Worm (Caenorhabditis elegans) whole organism, L2 larva: ENCODE measurements around the gene comt-3.

Source experiments
- C34F6.9 ChIP-seq: fragments of 150-350 bp; optimal IDR thresholded peaks from 2 replicates; lab custom pipeline; 2014; ENCODE audit warnings: missing biosample characterization, missing genetic modification characterization
- F13H6.1 ChIP-seq: sonication (generic microtip); optimal IDR thresholded peaks from 2 replicates; lab custom pipeline; 2016; ENCODE audit warnings: missing genetic modification characterization, missing compliant biosample characterization
- R02D3.7 ChIP-seq: fragments of 150-350 bp; optimal IDR thresholded peaks from 2 replicates; lab custom pipeline; 2014; ENCODE audit warnings: missing biosample characterization, missing genetic modification characterization
- Y55F3AM.14 ChIP-seq: fragments of 200-800 bp; sonication (Bioruptor generic); optimal IDR thresholded peaks from 2 replicates; lab custom pipeline; 2018; ENCODE audit warnings: mild to moderate bottlenecking, missing genetic modification characterization, missing compliant biosample characterization
- ZK546.5 ChIP-seq: sonication (generic microtip); optimal IDR thresholded peaks from 2 replicates; lab custom pipeline; 2017; ENCODE audit warnings: missing biosample characterization, missing genetic modification characterization
- alr-1 ChIP-seq: fragments of 150-350 bp; optimal IDR thresholded peaks from 2 replicates; lab custom pipeline; 2014; ENCODE audit warnings: missing biosample characterization, missing genetic modification characterization
- aly-2 ChIP-seq: fragments of 150-350 bp; optimal IDR thresholded peaks from 2 replicates; lab custom pipeline; 2014; ENCODE audit warnings: missing biosample characterization, missing genetic modification characterization
- ama-1 ChIP-seq: fragments of 150-350 bp; optimal IDR thresholded peaks from 2 replicates; lab custom pipeline; 2018; ENCODE audit warnings: inconsistent platforms
- blmp-1 ChIP-seq: sonication (generic microtip); optimal IDR thresholded peaks from 2 replicates; lab custom pipeline; 2017; ENCODE audit warnings: missing genetic modification characterization, mild to moderate bottlenecking, missing compliant biosample characterization, antibody characterized with exemption, moderate library complexity; ENCODE audit not compliant: insufficient read depth
- ceh-16 ChIP-seq: fragments of 150-350 bp; optimal IDR thresholded peaks from 2 replicates; lab custom pipeline; 2014; ENCODE audit warnings: missing biosample characterization, missing genetic modification characterization
- ceh-82 ChIP-seq: fragments of 150-350 bp; optimal IDR thresholded peaks from 2 replicates; lab custom pipeline; 2014; ENCODE audit warnings: missing biosample characterization, missing genetic modification characterization
- crh-2 ChIP-seq: sonication (generic microtip); optimal IDR thresholded peaks from 2 replicates; lab custom pipeline; 2017; ENCODE audit warnings: missing biosample characterization, missing genetic modification characterization
- dmd-4 ChIP-seq: sonication (generic microtip); optimal IDR thresholded peaks from 2 replicates; lab custom pipeline; 2017; ENCODE audit warnings: missing biosample characterization, missing genetic modification characterization
- egl-27 ChIP-seq: sonication (generic microtip); optimal IDR thresholded peaks from 3 replicates; lab custom pipeline; 2017; ENCODE audit warnings: missing biosample characterization, missing genetic modification reagents, missing genetic modification characterization
- elt-1 ChIP-seq: fragments of 150-350 bp; optimal IDR thresholded peaks from 2 replicates; lab custom pipeline; 2014; ENCODE audit warnings: missing biosample characterization, missing genetic modification characterization
- elt-3 ChIP-seq: sonication (generic microtip); optimal IDR thresholded peaks from 2 replicates; lab custom pipeline; 2017; ENCODE audit warnings: missing biosample characterization, missing genetic modification characterization
- fos-1 ChIP-seq: fragments of 150-350 bp; optimal IDR thresholded peaks from 2 replicates; lab custom pipeline; 2014; ENCODE audit warnings: missing biosample characterization, missing genetic modification characterization
- gmeb-1 ChIP-seq: fragments of 150-350 bp; optimal IDR thresholded peaks from 2 replicates; lab custom pipeline; 2014; ENCODE audit warnings: missing biosample characterization, missing genetic modification characterization
- lin-11 ChIP-seq: fragments of 150-350 bp; sonication (generic microtip); optimal IDR thresholded peaks from 2 replicates; lab custom pipeline; 2014; ENCODE audit warnings: missing biosample characterization, missing genetic modification characterization, inconsistent platforms, mixed read lengths
- lin-13 ChIP-seq: fragments of 150-350 bp; optimal IDR thresholded peaks from 2 replicates; lab custom pipeline; 2014; ENCODE audit warnings: missing biosample characterization, missing genetic modification reagents, missing genetic modification characterization
- lin-39 ChIP-seq: fragments of 150-350 bp; optimal IDR thresholded peaks from 2 replicates; lab custom pipeline; 2014; ENCODE audit warnings: missing biosample characterization, missing genetic modification reagents, missing genetic modification characterization
- lsy-2 ChIP-seq, 2 experiments: fragments of 150-350 bp in 1 of 2; sonication (generic microtip) in 1 of 2; optimal IDR thresholded peaks; 2 replicates each; lab custom pipeline; 2014 to 2017; ENCODE audit warnings: missing biosample characterization in 2 of 2, missing genetic modification characterization in 2 of 2
- mab-5 ChIP-seq: fragments of 150-350 bp; optimal IDR thresholded peaks from 2 replicates; lab custom pipeline; 2014; ENCODE audit warnings: missing biosample characterization, missing genetic modification characterization
- mbf-1 ChIP-seq: sonication (generic microtip); optimal IDR thresholded peaks from 2 replicates; lab custom pipeline; 2017; ENCODE audit warnings: missing biosample characterization, missing genetic modification characterization
- mdl-1 ChIP-seq, 2 experiments: fragments of 150-350 bp in 1 of 2; sonication (generic microtip) in 1 of 2; optimal IDR thresholded peaks; 2 replicates each; lab custom pipeline; 2017; ENCODE audit warnings: missing biosample characterization in 2 of 2, missing genetic modification characterization in 2 of 2
- nhr-10 ChIP-seq: sonication (generic microtip); optimal IDR thresholded peaks from 2 replicates; lab custom pipeline; 2017; ENCODE audit warnings: missing biosample characterization, missing genetic modification characterization
- nhr-11 ChIP-seq: fragments of 150-350 bp; optimal IDR thresholded peaks from 2 replicates; lab custom pipeline; 2014; ENCODE audit warnings: missing biosample characterization, missing genetic modification characterization
- nhr-12 ChIP-seq: fragments of 150-350 bp; optimal IDR thresholded peaks from 2 replicates; lab custom pipeline; 2014; ENCODE audit warnings: missing biosample characterization, missing genetic modification characterization
- nhr-129 ChIP-seq: fragments of 150-350 bp; optimal IDR thresholded peaks from 2 replicates; lab custom pipeline; 2014; ENCODE audit warnings: missing biosample characterization, missing genetic modification characterization
- nhr-21 ChIP-seq: fragments of 150-350 bp; optimal IDR thresholded peaks from 2 replicates; lab custom pipeline; 2014; ENCODE audit warnings: missing biosample characterization, missing genetic modification characterization
- nhr-23 ChIP-seq: fragments of 150-350 bp; optimal IDR thresholded peaks from 2 replicates; lab custom pipeline; 2014; ENCODE audit warnings: missing biosample characterization, missing genetic modification reagents, missing genetic modification characterization
- nhr-237 ChIP-seq: fragments of 150-350 bp; optimal IDR thresholded peaks from 2 replicates; lab custom pipeline; 2014; ENCODE audit warnings: missing biosample characterization, missing genetic modification characterization
- nhr-25 ChIP-seq: fragments of 150-350 bp; sonication (generic microtip); optimal IDR thresholded peaks from 3 replicates; lab custom pipeline; 2014; ENCODE audit warnings: missing biosample characterization, missing genetic modification characterization
- nhr-6 ChIP-seq: fragments of 150-350 bp; optimal IDR thresholded peaks from 2 replicates; lab custom pipeline; 2014; ENCODE audit warnings: missing biosample characterization, missing genetic modification characterization
- nhr-77 ChIP-seq: fragments of 150-350 bp; optimal IDR thresholded peaks from 2 replicates; lab custom pipeline; 2014; ENCODE audit warnings: missing biosample characterization, missing genetic modification characterization
- peb-1 ChIP-seq: fragments of 150-350 bp; optimal IDR thresholded peaks from 2 replicates; lab custom pipeline; 2014; ENCODE audit warnings: missing biosample characterization, missing genetic modification characterization
- sem-4 ChIP-seq: fragments of 150-350 bp; optimal IDR thresholded peaks from 2 replicates; lab custom pipeline; 2014; ENCODE audit warnings: missing biosample characterization, missing genetic modification reagents, missing genetic modification characterization
- skn-1 ChIP-seq: sonication (generic microtip); optimal IDR thresholded peaks from 2 replicates; lab custom pipeline; 2017; ENCODE audit warnings: missing biosample characterization, missing genetic modification characterization
- sma-3 ChIP-seq: sonication (generic microtip); optimal IDR thresholded peaks from 2 replicates; lab custom pipeline; 2016; ENCODE audit warnings: missing genetic modification reagents, missing genetic modification characterization, missing compliant biosample characterization
- sma-9 ChIP-seq, 2 experiments: fragments of 150-350 bp in 1 of 2; sonication (generic microtip) in 1 of 2; optimal IDR thresholded peaks; 2 replicates each; lab custom pipeline; 2014 to 2016; ENCODE audit warnings: missing genetic modification characterization in 2 of 2, mild to moderate bottlenecking in 1 of 2, missing biosample characterization in 1 of 2, missing compliant biosample characterization in 1 of 2, missing genetic modification reagents in 1 of 2, moderate library complexity in 1 of 2
- snpc-4 ChIP-seq: fragments of 150-350 bp; optimal IDR thresholded peaks from 2 replicates; lab custom pipeline; 2014; ENCODE audit warnings: missing biosample characterization, missing genetic modification characterization
- unc-39 ChIP-seq: fragments of 150-350 bp; optimal IDR thresholded peaks from 2 replicates; lab custom pipeline; 2014; ENCODE audit warnings: missing biosample characterization, missing genetic modification characterization
- unc-55 ChIP-seq: fragments of 150-350 bp; sonication (generic microtip); optimal IDR thresholded peaks from 3 replicates; lab custom pipeline; 2014; ENCODE audit warnings: missing biosample characterization, missing genetic modification reagents, missing genetic modification characterization
- unc-62 ChIP-seq: fragments of 150-350 bp; optimal IDR thresholded peaks from 2 replicates; lab custom pipeline; 2014; ENCODE audit warnings: missing biosample characterization, missing genetic modification reagents, missing genetic modification characterization
- zag-1 ChIP-seq: fragments of 150-350 bp; optimal IDR thresholded peaks from 2 replicates; lab custom pipeline; 2014; ENCODE audit warnings: missing biosample characterization, missing genetic modification characterization
- ztf-1 ChIP-seq: fragments of 200-800 bp; sonication (Bioruptor generic); conservative IDR thresholded peaks from 2 replicates; pipeline ENCODE4 v1.3.6; 2022; ENCODE audit warnings: missing genetic modification characterization, missing compliant biosample characterization
- ztf-11 ChIP-seq: sonication (generic microtip); optimal IDR thresholded peaks from 2 replicates; lab custom pipeline; 2017; ENCODE audit warnings: missing biosample characterization, missing genetic modification characterization
- ztf-4 ChIP-seq: fragments of 150-350 bp; optimal IDR thresholded peaks from 2 replicates; lab custom pipeline; 2014; ENCODE audit warnings: missing biosample characterization, missing genetic modification characterization

Gene comt-3

ce11 chrV:2067419-2067818, 10.1 kb downstream of the comt-3 start:
- peak in 1 of 2 experiments; percentile 1 for TF ChIP-seq lsy-2 (tag; optimal IDR thresholded peaks at IDR 0.05; lab: Kevin White, UChicago)
- TF ChIP-seq fos-1 (tag; lab: Kevin White, UChicago): no peak
- no peak for TF ChIP-seq alr-1

ce11 chrV:2067985-2068499, 10.7 kb downstream of the comt-3 start, which contains the start of gene lbp-9:
Gene lbp-9, plus strand, starts transcription at chrV:2068449.
- no peak for TF ChIP-seq skn-1
- peak in 1 of 2 experiments; percentile 59 for TF ChIP-seq lsy-2 (tag; optimal IDR thresholded peaks at IDR 0.05; lab: Kevin White, UChicago)
- TF ChIP-seq gmeb-1 (tag; lab: Kevin White, UChicago): peak; percentile 26
- TF ChIP-seq ztf-4: peak; percentile 64
- no peak for TF ChIP-seq elt-1 (tag; lab: Kevin White, UChicago)
- no peak for TF ChIP-seq unc-39 (tag; lab: Kevin White, UChicago)
- no peak for TF ChIP-seq ztf-11 (tag; lab: Kevin White, UChicago)
- TF ChIP-seq nhr-11 (tag; lab: Kevin White, UChicago): no peak
- TF ChIP-seq zag-1 (tag; lab: Kevin White, UChicago): no peak
- TF ChIP-seq blmp-1 (tag; lab: Kevin White, UChicago): peak; percentile 2
- no peak for TF ChIP-seq aly-2 (tag; lab: Kevin White, UChicago)
- no peak for TF ChIP-seq nhr-6
- no peak for TF ChIP-seq lin-39
- TF ChIP-seq lin-11 (tag; lab: Kevin White, UChicago): no peak
- no peak for TF ChIP-seq nhr-77 (tag; lab: Kevin White, UChicago)
- no peak for TF ChIP-seq ZK546.5 (tag; lab: Kevin White, UChicago)
- peak in 1 of 2 experiments; percentile 53 for TF ChIP-seq mdl-1 (tag; optimal IDR thresholded peaks at IDR 0.05; lab: Kevin White, UChicago)
- no peak for TF ChIP-seq Y55F3AM.14
- no peak for TF ChIP-seq alr-1
- peak; percentile 1 for TF ChIP-seq sem-4 (tag; lab: Kevin White, UChicago)
- TF ChIP-seq mab-5 (tag; lab: Kevin White, UChicago): no peak
- TF ChIP-seq F13H6.1 (tag; lab: Kevin White, UChicago): peak; percentile 25
- TF ChIP-seq ceh-82: no peak
- no peak for TF ChIP-seq nhr-10 (tag; lab: Kevin White, UChicago)
- no peak for TF ChIP-seq nhr-21 (tag; lab: Kevin White, UChicago)
- peak; percentile 88 for TF ChIP-seq C34F6.9 (tag; lab: Kevin White, UChicago)
- TF ChIP-seq nhr-129 (tag; lab: Kevin White, UChicago): peak; percentile 79
- no peak for TF ChIP-seq ztf-1 (GFP tag; lab: Robert Waterston, UW)
- no peak for TF ChIP-seq elt-3 (tag; lab: Kevin White, UChicago)
- TF ChIP-seq fos-1 (tag; lab: Kevin White, UChicago): peak; percentile 34
- TF ChIP-seq nhr-237 (tag; lab: Kevin White, UChicago): no peak
- no peak for TF ChIP-seq snpc-4
- no peak for TF ChIP-seq peb-1 (tag; lab: Kevin White, UChicago)
- TF ChIP-seq sma-3: peak; percentile 72
- no peak for TF ChIP-seq nhr-23 (tag; lab: Kevin White, UChicago)
- peak; percentile 49 for TF ChIP-seq sma-9 (GFP tag; optimal IDR thresholded peaks at IDR 0.05; lab: Kevin White, UChicago)
- TF ChIP-seq sma-9 (tag; optimal IDR thresholded peaks at IDR 0.05; lab: Kevin White, UChicago): no peak
- no peak for TF ChIP-seq mbf-1 (tag; lab: Kevin White, UChicago)
- TF ChIP-seq dmd-4 (tag; lab: Kevin White, UChicago): no peak
- peak; percentile 20 for TF ChIP-seq egl-27
- TF ChIP-seq unc-62: no peak
- TF ChIP-seq unc-55 (GFP tag; lab: Kevin White, UChicago): no peak
- TF ChIP-seq R02D3.7 (tag; lab: Kevin White, UChicago): no peak
- no peak for TF ChIP-seq nhr-12 (tag; lab: Kevin White, UChicago)
- peak; percentile 83 for TF ChIP-seq crh-2 (tag; lab: Kevin White, UChicago)
- TF ChIP-seq ceh-16 (tag; lab: Kevin White, UChicago): no peak
- no peak for TF ChIP-seq ama-1 (lab: Kevin White, UChicago)
- no peak for TF ChIP-seq lin-13 (GFP tag; lab: Kevin White, UChicago)
- peak; percentile 87 for TF ChIP-seq nhr-25
